Worm (Caenorhabditis elegans): Measurements from ENCODE around the gene nonu-1.

- no peak for TF ChIP-seq M03D4.4 (tag; optimal IDR thresholded peaks at IDR 0.05)
- TF ChIP-seq unc-39 (tag; optimal IDR thresholded peaks at IDR 0.05), result no peak
- TF ChIP-seq lin-13 (tag; optimal IDR thresholded peaks at IDR 0.05), result no peak
- no peak for TF ChIP-seq nhr-12 (tag; optimal IDR thresholded peaks at IDR 0.05)
- no peak for TF ChIP-seq ham-2 (GFP tag; optimal IDR thresholded peaks at IDR 0.05)
- no peak for TF ChIP-seq blmp-1 (tag; optimal IDR thresholded peaks at IDR 0.05)
- no peak for TF ChIP-seq ces-1 (GFP tag; optimal IDR thresholded peaks at IDR 0.05)
- no peak for TF ChIP-seq flh-1 (GFP tag; optimal IDR thresholded peaks at IDR 0.05)
- TF ChIP-seq nhr-237 (tag; optimal IDR thresholded peaks at IDR 0.05), result no peak
- TF ChIP-seq unc-62 (GFP tag; optimal IDR thresholded peaks at IDR 0.05), result no peak
These were observed 20.3 kb downstream of the nonu-1 start, which contains the start of gene F26A1.9 for ce11 chrIII:4829440-4829839.

Data from whole organism, mixed stage, embryonic.